Fruit fly (Drosophila melanogaster) whole organism, larva: ENCODE measurements around the gene PK2-R1.
A peak's percentile ranks its signal among the peaks of the same experiment; 100 is the strongest.

Experiments used
- noc ChIP-seq: fragments of 200-800 bp; sonication (Bioruptor generic); optimal IDR thresholded peaks from 3 replicates; lab custom pipeline; 2019; ENCODE audit warnings: missing biosample characterization, mild to moderate bottlenecking, missing genetic modification characterization, moderate library complexity

The PK2-R1 gene

dm6 chr3R:13334007-13334406 lies 4.1 kb upstream of the PK2-R1 start, which contains the start of gene PK2-R2:
PK2-R2 (minus strand) TSS chr3R:13334166.
- TF ChIP-seq noc (tag; lab: Kevin White, UChicago), result no peak

dm6 chr3R:13353373-13353772 lies 15.2 kb downstream of the PK2-R1 start, which contains the start of gene mthl12:
mthl12 (plus strand) TSS chr3R:13353673.
- no peak for TF ChIP-seq noc (tag; lab: Kevin White, UChicago)

- TF ChIP-seq noc (tag; lab: Kevin White, UChicago), result no peak
Measured at dm6 chr3R:13356960-13357359, 18.8 kb downstream of the PK2-R1 start.

DNA sequence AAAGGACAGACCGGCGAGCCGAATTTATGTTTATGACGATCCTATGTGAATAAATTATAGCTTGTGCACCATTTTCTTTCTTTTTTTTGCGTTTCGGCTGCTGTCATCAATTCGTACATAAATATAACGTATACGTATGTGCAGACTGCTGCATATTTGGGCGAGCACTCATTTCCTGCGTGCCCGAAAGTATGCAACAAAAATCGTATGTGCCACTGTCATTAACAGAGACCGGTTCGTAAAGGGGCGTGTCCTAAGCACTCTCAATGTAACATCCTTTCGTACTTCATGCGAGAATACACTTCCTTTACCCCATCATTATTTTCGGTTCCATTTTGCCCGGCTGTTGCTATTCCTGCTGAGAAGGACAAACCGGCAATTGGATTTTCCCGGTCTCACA lies 22.0 kb downstream of the PK2-R1 start:
- TF ChIP-seq noc (tag; lab: Kevin White, UChicago), result no peak

DNA sequence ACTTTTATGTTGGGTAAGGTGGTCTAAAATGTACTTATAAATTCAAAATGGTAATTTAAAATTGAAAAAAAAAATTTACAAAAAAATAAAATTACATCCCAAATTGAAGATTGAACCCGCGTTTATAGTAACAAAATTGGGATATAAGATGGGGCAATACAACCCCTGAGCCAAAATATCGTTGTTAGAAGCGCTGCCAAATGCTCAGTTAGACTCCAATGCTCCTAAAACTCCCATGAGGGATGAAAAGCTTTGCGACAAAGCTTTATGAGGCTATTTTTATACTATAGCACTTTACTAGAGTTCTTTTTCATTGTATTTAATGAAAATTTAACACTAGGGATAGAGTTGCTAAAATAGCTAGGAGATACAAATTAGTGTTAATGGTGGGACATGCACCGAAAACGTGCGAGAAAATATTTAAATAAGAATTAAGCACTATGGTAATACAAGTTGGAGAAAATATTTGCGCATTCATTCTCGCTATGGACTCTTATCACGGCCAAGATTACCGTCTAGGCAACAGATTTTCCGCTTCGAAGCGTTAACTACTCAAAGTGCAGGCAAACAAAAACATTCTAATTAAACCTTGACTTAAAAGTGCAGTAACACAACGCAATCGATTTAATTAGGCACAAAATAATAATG lies 25.3 kb downstream of the PK2-R1 start:
- peak; percentile 24 for TF ChIP-seq noc (tag; lab: Kevin White, UChicago)

DNA sequence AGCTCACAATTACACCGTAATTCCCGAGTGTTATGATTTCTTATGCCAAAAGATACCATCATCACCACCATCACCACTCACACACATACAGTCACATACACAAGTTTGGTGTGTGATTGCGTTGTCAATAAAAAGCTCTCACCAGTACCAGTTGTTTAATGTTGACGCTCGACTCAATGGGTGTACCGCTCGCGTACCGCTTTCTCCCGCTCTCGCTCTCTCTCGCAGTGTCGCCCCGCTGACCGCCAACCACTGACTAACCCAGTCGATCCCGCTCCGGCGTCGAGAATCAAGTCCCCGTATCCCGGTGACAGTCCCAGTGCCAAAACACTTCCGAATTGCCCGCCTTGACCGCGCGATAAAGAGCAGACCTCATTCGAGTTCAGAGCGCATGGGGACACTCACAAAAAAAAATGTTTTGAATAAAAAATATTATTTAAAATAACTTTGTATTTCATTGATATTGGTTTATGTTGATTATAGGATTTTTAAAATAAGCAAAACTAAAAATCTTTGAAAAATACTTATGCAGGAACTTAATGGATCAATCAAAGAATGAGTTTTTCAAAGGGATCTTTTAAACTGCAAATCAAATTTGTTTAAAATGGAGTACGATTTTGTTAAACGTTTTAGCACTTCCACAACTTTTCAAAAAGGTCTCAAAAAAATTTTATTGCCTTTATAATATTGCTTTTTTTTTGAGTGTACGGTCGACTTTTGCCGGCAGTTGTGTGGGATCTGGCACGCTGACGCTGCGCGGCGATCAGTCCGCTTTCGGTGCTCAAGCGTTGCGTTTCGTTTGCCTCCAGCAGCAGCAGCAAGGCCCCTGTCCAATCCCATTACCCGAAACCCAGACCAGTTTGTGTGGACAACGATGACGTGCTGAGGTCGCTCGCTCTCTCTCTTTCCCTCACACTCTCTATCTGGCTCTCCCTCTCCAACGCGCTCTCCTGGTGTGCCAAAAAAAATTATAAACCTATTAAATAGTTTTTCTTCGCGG lies 26.3 kb downstream of the PK2-R1 start, which contains the start of gene Dic1:
Gene Dic1, plus strand, starts transcription at position 764 of the 1,000 bp plus-strand sequence.
- peak; percentile 99 for TF ChIP-seq noc (tag; lab: Kevin White, UChicago)

DNA sequence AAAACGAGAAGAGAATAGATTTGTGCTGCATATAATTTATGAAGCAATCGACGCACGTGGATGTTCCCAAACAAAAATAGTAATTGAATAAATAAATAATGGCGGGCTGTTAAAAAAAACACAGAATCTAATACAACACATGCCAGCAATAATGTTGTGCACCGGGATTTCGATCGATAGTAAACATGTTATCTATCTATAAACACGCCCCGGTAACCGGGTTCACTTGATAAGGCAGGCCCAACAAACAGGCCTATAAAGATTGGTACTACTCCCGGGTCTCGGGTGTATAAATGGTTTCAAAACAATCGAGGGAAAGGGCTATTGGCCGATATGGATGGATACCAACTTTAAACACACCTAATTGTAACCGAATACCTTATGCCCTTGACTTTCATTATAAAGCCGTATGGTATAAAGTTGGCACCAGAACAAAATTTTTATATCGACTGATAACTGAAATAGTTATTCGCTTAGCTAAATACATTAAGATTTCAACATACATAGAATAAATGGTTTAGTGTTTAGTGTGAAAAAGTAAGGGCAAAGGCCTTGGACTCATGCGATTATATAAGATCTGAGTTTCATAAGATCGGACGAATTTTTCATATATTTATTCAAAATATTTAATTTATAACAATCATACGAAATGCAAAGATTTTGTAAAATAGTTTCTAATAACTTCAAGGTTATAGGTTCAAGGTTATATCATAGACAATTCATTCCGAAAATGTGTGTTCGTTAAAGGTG lies 27.7 kb downstream of the PK2-R1 start:
- TF ChIP-seq noc (tag; lab: Kevin White, UChicago), result no peak

DNA sequence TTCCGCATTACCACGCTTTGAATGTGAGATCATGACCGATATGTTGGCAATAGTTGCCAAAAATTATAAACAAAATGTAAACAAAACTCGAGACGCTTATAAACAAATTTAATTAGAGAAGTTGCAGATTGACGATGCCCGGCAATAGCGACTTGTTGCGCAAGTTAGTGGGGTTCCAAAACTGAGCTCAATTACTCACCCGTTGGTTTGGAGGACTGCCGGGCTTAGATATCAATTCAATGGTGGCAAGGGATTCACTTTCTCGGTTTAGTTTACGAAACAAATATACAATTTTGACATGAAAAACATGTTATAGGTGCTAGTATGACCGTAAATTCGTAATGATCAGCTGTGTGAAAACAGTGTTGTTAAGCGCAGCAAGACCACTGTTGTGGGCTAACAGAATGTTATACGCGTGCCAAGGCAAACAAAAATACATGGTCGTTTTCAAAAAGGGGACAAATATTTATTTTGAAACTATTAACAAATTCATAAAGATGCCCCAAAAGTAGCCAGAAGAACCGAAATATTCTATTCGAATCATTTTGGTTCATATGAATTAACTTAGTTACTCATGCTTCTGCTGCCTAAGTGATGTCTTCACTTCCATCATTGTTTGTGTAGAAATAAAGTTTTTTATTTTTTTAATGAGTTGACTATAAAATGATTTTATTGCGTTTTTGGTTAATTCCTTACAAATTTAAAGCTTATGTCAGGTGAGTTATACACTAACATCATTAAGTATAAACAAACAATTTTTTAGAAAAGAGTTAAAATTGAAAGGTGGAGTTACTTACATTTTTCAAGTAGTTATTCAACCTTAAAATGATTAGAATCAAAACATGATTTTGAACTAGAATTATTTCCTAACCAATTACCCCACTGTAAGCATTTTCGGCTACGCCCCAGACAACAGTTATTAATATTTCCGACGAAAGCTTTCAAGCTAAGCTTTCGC lies 28.7 kb downstream of the PK2-R1 start, which contains the start of gene Elp6:
Gene Elp6, minus strand, starts transcription at position 350 of the 958 bp plus-strand sequence.
- TF ChIP-seq noc (tag; lab: Kevin White, UChicago), result peak; percentile 46

dm6 chr3R:13369348-13369747 lies 31.2 kb downstream of the PK2-R1 start, which contains the start of gene CheA87a:
CheA87a (plus strand) TSS chr3R:13369648.
- no peak for TF ChIP-seq noc (tag; lab: Kevin White, UChicago)

dm6 chr3R:13371840-13372680 lies 33.9 kb downstream of the PK2-R1 start, which contains the start of the genes Lip3 and CG34309:
Lip3 (minus strand) TSS chr3R:13371904.
CG34309 (plus strand) TSS chr3R:13372630.
- TF ChIP-seq noc (tag; lab: Kevin White, UChicago), result peak; percentile 88

DNA sequence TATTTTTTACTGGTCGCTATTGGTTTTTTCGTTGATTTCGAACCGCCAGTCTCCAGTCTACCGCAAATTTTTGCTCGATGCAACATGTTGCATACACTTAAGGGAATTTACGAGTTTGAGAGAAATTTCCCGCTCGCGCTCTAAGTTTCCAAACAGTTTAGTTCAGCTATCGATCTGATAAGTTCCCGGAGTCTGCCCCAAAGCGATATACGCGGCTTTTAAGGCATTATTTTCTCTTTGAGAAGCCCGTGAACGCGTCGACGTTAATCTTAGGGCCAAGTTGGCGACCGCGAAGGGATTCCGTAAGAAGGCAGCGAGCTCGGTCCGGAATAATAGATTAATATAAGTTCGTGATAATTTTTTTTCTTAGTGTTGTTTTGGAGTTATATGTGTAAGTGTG lies 36.8 kb downstream of the PK2-R1 start:
- no peak for TF ChIP-seq noc (tag; lab: Kevin White, UChicago)

dm6 chr3R:13379675-13380074 lies 41.5 kb downstream of the PK2-R1 start, which contains the start of the genes CG9813 and CG8870:
CG9813 (minus strand) TSS chr3R:13379775.
CG8870 (plus strand) TSS chr3R:13379842.
- no peak for TF ChIP-seq noc (tag; lab: Kevin White, UChicago)
